Fruit fly (Drosophila melanogaster) whole organism, pupa: ENCODE data around the gene CG13003.
A peak's percentile ranks its signal among the peaks of the same experiment; 100 is the strongest.

Experiments
- CG10348 ChIP-seq: fragments of 200-800 bp; sonication (Bioruptor generic); IDR thresholded peaks from 2 replicates; pipeline ENCODE4 v1.3.6; 2022; ENCODE audit warnings: missing biosample characterization, missing genetic modification characterization
- CG12605 ChIP-seq: fragments of 200-800 bp; sonication (Bioruptor generic); IDR thresholded peaks from 2 replicates; pipeline ENCODE4 v1.3.6; 2022; ENCODE audit warnings: missing biosample characterization, missing genetic modification characterization
- CG13204 ChIP-seq: fragments of 200-800 bp; sonication (Bioruptor generic); optimal IDR thresholded peaks from 2 replicates; lab custom pipeline; 2018; ENCODE audit warnings: missing biosample characterization, mild to moderate bottlenecking, missing genetic modification characterization, moderate library complexity
- CG14655 ChIP-seq: fragments of 200-800 bp; sonication (Bioruptor generic); optimal IDR thresholded peaks from 3 replicates; lab custom pipeline; 2017; ENCODE audit warnings: mild to moderate bottlenecking, missing biosample characterization, missing genetic modification reagents, missing genetic modification characterization
- CG15710 ChIP-seq: fragments of 200-800 bp; sonication (Bioruptor generic); optimal IDR thresholded peaks from 2 replicates; lab custom pipeline; 2018; ENCODE audit warnings: missing biosample characterization, mild to moderate bottlenecking, missing genetic modification characterization, moderate library complexity
- CG17806 ChIP-seq: fragments of 200-800 bp; sonication (Bioruptor generic); optimal IDR thresholded peaks from 2 replicates; lab custom pipeline; 2018; ENCODE audit warnings: missing biosample characterization, mild to moderate bottlenecking, missing genetic modification characterization, moderate library complexity
- CG32121 ChIP-seq: fragments of 200-800 bp; sonication (Bioruptor generic); IDR thresholded peaks from 2 replicates; pipeline ENCODE4 v1.3.6; 2022; ENCODE audit warnings: missing biosample characterization, missing genetic modification characterization
- CG34367 ChIP-seq: fragments of 200-800 bp; sonication (Bioruptor generic); optimal IDR thresholded peaks from 2 replicates; lab custom pipeline; 2018; ENCODE audit warnings: missing biosample characterization, mild to moderate bottlenecking, missing genetic modification characterization
- CG4496 ChIP-seq: fragments of 200-800 bp; sonication (Bioruptor generic); IDR thresholded peaks from 3 replicates; pipeline ENCODE4 v1.3.6; 2022; ENCODE audit warnings: missing biosample characterization, missing genetic modification characterization
- CG8159 ChIP-seq: fragments of 200-800 bp; sonication (Bioruptor generic); optimal IDR thresholded peaks from 3 replicates; lab custom pipeline; 2018; ENCODE audit warnings: missing biosample characterization, mild to moderate bottlenecking, missing genetic modification characterization, moderate library complexity
- CG8301 ChIP-seq: fragments of 200-800 bp; sonication (Bioruptor generic); optimal IDR thresholded peaks from 2 replicates; lab custom pipeline; 2018; ENCODE audit warnings: missing biosample characterization, mild to moderate bottlenecking, missing genetic modification characterization
- CG9948 ChIP-seq: fragments of 200-800 bp; sonication (Bioruptor generic); optimal IDR thresholded peaks from 2 replicates; lab custom pipeline; 2018; ENCODE audit warnings: missing biosample characterization, mild to moderate bottlenecking, missing genetic modification characterization, moderate library complexity
- D1 ChIP-seq: fragments of 200-800 bp; sonication (Bioruptor generic); optimal IDR thresholded peaks from 2 replicates; lab custom pipeline; 2018; ENCODE audit warnings: missing biosample characterization, mild to moderate bottlenecking, missing genetic modification characterization, moderate library complexity
- EcR ChIP-seq: fragments of 200-800 bp; sonication (Bioruptor generic); optimal IDR thresholded peaks from 3 replicates; lab custom pipeline; 2019; ENCODE audit warnings: missing biosample characterization, missing genetic modification characterization, mild to moderate bottlenecking, moderate library complexity, missing genetic modification reagents
- Ets98B ChIP-seq: fragments of 200-800 bp; sonication (Bioruptor generic); IDR thresholded peaks from 2 replicates; pipeline ENCODE4 v1.3.6; 2022; ENCODE audit warnings: missing biosample characterization, missing genetic modification characterization
- Pif1A ChIP-seq: fragments of 200-800 bp; sonication (Bioruptor generic); optimal IDR thresholded peaks from 3 replicates; lab custom pipeline; 2016; ENCODE audit warnings: missing biosample characterization, missing genetic modification characterization
- Pif1B ChIP-seq: fragments of 200-800 bp; sonication (Bioruptor generic); optimal IDR thresholded peaks from 3 replicates; lab custom pipeline; 2016; ENCODE audit warnings: missing biosample characterization, missing genetic modification characterization
- Snoo ChIP-seq: fragments of 200-800 bp; sonication (Bioruptor generic); optimal IDR thresholded peaks from 3 replicates; lab custom pipeline; 2017; ENCODE audit warnings: missing biosample characterization, mild to moderate bottlenecking, missing genetic modification characterization, inconsistent platforms
- fd96Ca ChIP-seq: fragments of 200-800 bp; sonication (Bioruptor generic); IDR thresholded peaks from 3 replicates; pipeline ENCODE4 v1.3.6; 2022; ENCODE audit warnings: missing biosample characterization, missing genetic modification characterization
- gl ChIP-seq: fragments of 200-800 bp; sonication (Bioruptor generic); optimal IDR thresholded peaks from 2 replicates; lab custom pipeline; 2018; ENCODE audit warnings: missing biosample characterization, mild to moderate bottlenecking, missing genetic modification characterization
- rn ChIP-seq: fragments of 200-800 bp; sonication (Bioruptor generic); IDR thresholded peaks from 2 replicates; pipeline ENCODE4 v1.3.6; 2022; ENCODE audit warnings: missing biosample characterization, missing genetic modification characterization

Gene CG13003

dm6 chrX:16829439-16830028 lies 46.8 kb downstream of the CG13003 start:
- TF ChIP-seq CG15710 (tag; lab: Kevin White, UChicago) (peak; percentile 24), CG14655 (peak; percentile 20), CG12605 (GFP tag; lab: Robert Waterston, UW) (no peak), CG10348 (GFP tag; lab: Robert Waterston, UW) (no peak), CG34367 (tag; lab: Kevin White, UChicago) (peak; percentile 28), CG8159 (tag; lab: Kevin White, UChicago) (peak; percentile 51), CG8301 (peak; percentile 26), CG17806 (tag; lab: Kevin White, UChicago) (peak; percentile 48), Ets98B (GFP tag; lab: Robert Waterston, UW) (no peak; the same call in 1 of the 2 replicates), CG9948 (tag; lab: Kevin White, UChicago) (peak; percentile 46)

- TF ChIP-seq Snoo (tag; lab: Kevin White, UChicago) (peak; percentile 55), CG8301 (peak; percentile 73), CG8159 (tag; lab: Kevin White, UChicago) (peak; percentile 74), fd96Ca (GFP tag; lab: Robert Waterston, UW) (peak; percentile 84), rn (GFP tag; lab: Robert Waterston, UW) (peak; percentile 71), EcR (GFP tag; lab: Kevin White, UChicago) (no peak), CG34367 (tag; lab: Kevin White, UChicago) (peak; percentile 68), Ets98B (GFP tag; lab: Robert Waterston, UW) (peak; percentile 88), CG12605 (GFP tag; lab: Robert Waterston, UW) (peak; percentile 87), CG17806 (tag; lab: Kevin White, UChicago) (peak; percentile 75), Pif1B (GFP tag; lab: Kevin White, UChicago) (peak; percentile 66), CG13204 (GFP tag; lab: Kevin White, UChicago) (peak; percentile 24), CG9948 (tag; lab: Kevin White, UChicago) (peak; percentile 77), D1 (tag; lab: Kevin White, UChicago) (peak; percentile 21), CG10348 (GFP tag; lab: Robert Waterston, UW) (peak; percentile 67), CG32121 (peak; percentile 89), CG14655 (peak; percentile 70), Pif1A (GFP tag; lab: Kevin White, UChicago) (peak; percentile 68), CG15710 (tag; lab: Kevin White, UChicago) (peak; percentile 83), CG4496 (peak; percentile 90), gl (tag; lab: Kevin White, UChicago) (peak; percentile 15)
Observed at dm6 chrX:16822080-16822479, 54.3 kb downstream of the CG13003 start.

- TF ChIP-seq CG14655: peak; percentile 36
- TF ChIP-seq CG4496: peak; percentile 61; the same call in 2 of the 3 replicates
- no peak for TF ChIP-seq CG13204 (GFP tag; lab: Kevin White, UChicago)
- TF ChIP-seq D1 (tag; lab: Kevin White, UChicago): no peak
- no peak for TF ChIP-seq Snoo (tag; lab: Kevin White, UChicago)
- no peak for TF ChIP-seq CG9948 (tag; lab: Kevin White, UChicago)
- TF ChIP-seq fd96Ca (GFP tag; lab: Robert Waterston, UW): 0 out of 3 replicates have a peak, but pooled peaks have one; percentile 14
- TF ChIP-seq rn (GFP tag; lab: Robert Waterston, UW): no peak
- TF ChIP-seq CG34367 (tag; lab: Kevin White, UChicago): no peak
- TF ChIP-seq CG32121: peak; percentile 66
- TF ChIP-seq CG8301: peak; percentile 29
- no peak for TF ChIP-seq CG8159 (tag; lab: Kevin White, UChicago)
- TF ChIP-seq EcR (GFP tag; lab: Kevin White, UChicago): no peak
- TF ChIP-seq CG17806 (tag; lab: Kevin White, UChicago): peak; percentile 4
- TF ChIP-seq CG10348 (GFP tag; lab: Robert Waterston, UW): no peak
- TF ChIP-seq CG12605 (GFP tag; lab: Robert Waterston, UW): no peak
- no peak for TF ChIP-seq CG15710 (tag; lab: Kevin White, UChicago)
- peak; percentile 31 for TF ChIP-seq Pif1A (GFP tag; lab: Kevin White, UChicago)
- no peak for TF ChIP-seq Pif1B (GFP tag; lab: Kevin White, UChicago)
- no peak for TF ChIP-seq gl (tag; lab: Kevin White, UChicago)
- TF ChIP-seq Ets98B (GFP tag; lab: Robert Waterston, UW): no peak; the same call in 1 of the 2 replicates
Observed at dm6 chrX:16821216-16821615, 55.1 kb downstream of the CG13003 start.

- no peak for TF ChIP-seq gl (tag; lab: Kevin White, UChicago)
- TF ChIP-seq CG9948 (tag; lab: Kevin White, UChicago): no peak
- no peak for TF ChIP-seq CG8301
- no peak for TF ChIP-seq CG17806 (tag; lab: Kevin White, UChicago)
- TF ChIP-seq Ets98B (GFP tag; lab: Robert Waterston, UW): no peak
- no peak for TF ChIP-seq CG4496
- no peak for TF ChIP-seq Pif1B (GFP tag; lab: Kevin White, UChicago)
- no peak for TF ChIP-seq CG34367 (tag; lab: Kevin White, UChicago)
- no peak for TF ChIP-seq CG32121
- no peak for TF ChIP-seq CG10348 (GFP tag; lab: Robert Waterston, UW)
- TF ChIP-seq CG8159 (tag; lab: Kevin White, UChicago): no peak
Observed at dm6 chrX:16820665-16821064, 55.7 kb downstream of the CG13003 start.

- TF ChIP-seq CG17806 (tag; lab: Kevin White, UChicago) (no peak), CG8301 (no peak), rn (GFP tag; lab: Robert Waterston, UW) (no peak), Pif1B (GFP tag; lab: Kevin White, UChicago) (no peak), gl (tag; lab: Kevin White, UChicago) (no peak), Ets98B (GFP tag; lab: Robert Waterston, UW) (no peak), CG15710 (tag; lab: Kevin White, UChicago) (no peak), EcR (GFP tag; lab: Kevin White, UChicago) (no peak), CG9948 (tag; lab: Kevin White, UChicago) (no peak), Pif1A (GFP tag; lab: Kevin White, UChicago) (no peak), CG8159 (tag; lab: Kevin White, UChicago) (no peak), CG34367 (tag; lab: Kevin White, UChicago) (no peak), CG12605 (GFP tag; lab: Robert Waterston, UW) (no peak), CG4496 (no peak), CG13204 (GFP tag; lab: Kevin White, UChicago) (no peak), CG14655 (no peak), fd96Ca (GFP tag; lab: Robert Waterston, UW) (no peak), CG32121 (no peak), Snoo (tag; lab: Kevin White, UChicago) (no peak), CG10348 (GFP tag; lab: Robert Waterston, UW) (no peak)
Observed at dm6 chrX:16818186-16818585, 58.2 kb downstream of the CG13003 start.
